Worm (Caenorhabditis elegans) whole organism, young adult: Measurements from ENCODE around the gene rei-2.

Experiments used
- K11D2.4 ChIP-seq: fragments of 200-800 bp; sonication (Bioruptor generic); IDR thresholded peaks from 2 replicates; pipeline ENCODE4 v1.3.6; 2022; ENCODE audit warnings: missing genetic modification reagents, missing genetic modification characterization, missing compliant biosample characterization
- Y79H2A.3 ChIP-seq: fragments of 200-800 bp; sonication (Bioruptor generic); conservative IDR thresholded peaks from 2 replicates; pipeline ENCODE4 v1.3.6; 2022; ENCODE audit warnings: missing genetic modification reagents, missing genetic modification characterization, missing compliant biosample characterization
- ama-1 ChIP-seq, 3 experiments: fragments of 150-350 bp in 1 of 3; sonication (generic microtip) in 2 of 3; optimal IDR thresholded peaks; 2 replicates each; lab custom pipeline; 2014 to 2018; ENCODE audit warnings: missing biosample characterization in 2 of 3, missing genetic modification characterization in 2 of 3, missing genetic modification reagents in 2 of 3
- attf-5 ChIP-seq: fragments of 200-800 bp; sonication (Bioruptor generic); optimal IDR thresholded peaks from 2 replicates; lab custom pipeline; 2018; ENCODE audit warnings: mild to moderate bottlenecking, missing genetic modification characterization, missing compliant biosample characterization
- ccch-3 ChIP-seq: fragments of 200-800 bp; sonication (Bioruptor generic); optimal IDR thresholded peaks from 2 replicates; lab custom pipeline; 2018; ENCODE audit warnings: mild to moderate bottlenecking, missing genetic modification characterization, missing compliant biosample characterization
- ceh-100 ChIP-seq: fragments of 200-800 bp; sonication (Bioruptor generic); IDR thresholded peaks from 2 replicates; pipeline ENCODE4 v1.3.6; 2022; ENCODE audit warnings: missing genetic modification reagents, missing genetic modification characterization, missing compliant biosample characterization
- efl-1 ChIP-seq: fragments of 150-350 bp; optimal IDR thresholded peaks from 2 replicates; lab custom pipeline; 2014; ENCODE audit warnings: missing biosample characterization, missing genetic modification reagents, missing genetic modification characterization
- hsf-1 ChIP-seq: fragments of 200-800 bp; sonication (Bioruptor generic); IDR thresholded peaks from 2 replicates; pipeline ENCODE4 v1.3.6; 2022; ENCODE audit warnings: missing genetic modification reagents, missing genetic modification characterization, missing compliant biosample characterization
- lag-1 ChIP-seq: fragments of 200-800 bp; sonication (Bioruptor generic); IDR thresholded peaks from 2 replicates; pipeline ENCODE4 v1.3.6; 2022; ENCODE audit warnings: missing genetic modification reagents, missing genetic modification characterization, missing compliant biosample characterization
- lin-54 ChIP-seq: fragments of 200-800 bp; sonication (Bioruptor generic); optimal IDR thresholded peaks from 2 replicates; lab custom pipeline; 2018; ENCODE audit warnings: mild to moderate bottlenecking, missing genetic modification characterization, missing compliant biosample characterization
- rcor-1 ChIP-seq: fragments of 200-800 bp; sonication (Bioruptor generic); IDR thresholded peaks from 2 replicates; pipeline ENCODE4 v1.3.6; 2022; ENCODE audit warnings: missing genetic modification reagents, missing genetic modification characterization, missing compliant biosample characterization
- rpc-1 ChIP-seq, 2 experiments: fragments of 150-350 bp in 1 of 2; sonication (generic microtip) in 1 of 2; optimal IDR thresholded peaks; 2 replicates each; lab custom pipeline; 2014 to 2018; ENCODE audit warnings: missing biosample characterization in 1 of 2, missing genetic modification characterization in 1 of 2, missing genetic modification reagents in 1 of 2, missing genotype in 1 of 2
- snpc-4 ChIP-seq, 5 experiments: fragments of 150-350 bp in 1 of 5; sonication (generic microtip) in 4 of 5; optimal IDR thresholded peaks; 2 replicates each; lab custom pipeline; 2014 to 2018; ENCODE audit warnings: missing genetic modification characterization in 5 of 5, missing biosample characterization in 3 of 5, antibody characterized with exemption in 2 of 5, mild to moderate bottlenecking in 2 of 5, missing compliant biosample characterization in 2 of 5, missing genotype in 2 of 5, moderate library complexity in 2 of 5, missing genetic modification reagents in 1 of 5
- ztf-6 ChIP-seq: fragments of 200-800 bp; sonication (Bioruptor generic); IDR thresholded peaks from 2 replicates; pipeline ENCODE4 v1.3.6; 2022; ENCODE audit warnings: missing genetic modification reagents, missing genetic modification characterization, missing compliant biosample characterization

- no peak for TF ChIP-seq ama-1 (optimal IDR thresholded peaks at IDR 0.05; lab: Kevin White, UChicago)
- TF ChIP-seq ama-1 (GFP tag; optimal IDR thresholded peaks at IDR 0.05; lab: Kevin White, UChicago) = no peak
- TF ChIP-seq snpc-4 (GFP tag; optimal IDR thresholded peaks at IDR 0.05; lab: Kevin White, UChicago) = no peak
- TF ChIP-seq snpc-4 (tag; optimal IDR thresholded peaks at IDR 0.05; lab: Kevin White, UChicago) = no peak
- no peak for TF ChIP-seq rcor-1
- no peak for TF ChIP-seq K11D2.4 (GFP tag; lab: Robert Waterston, UW)
- TF ChIP-seq efl-1 = no peak
- no peak for TF ChIP-seq lag-1 (GFP tag; lab: Robert Waterston, UW)
- no peak for TF ChIP-seq ztf-6 (GFP tag; lab: Robert Waterston, UW)
- no peak for TF ChIP-seq ceh-100 (GFP tag; lab: Robert Waterston, UW)
- TF ChIP-seq hsf-1 (GFP tag; lab: Robert Waterston, UW) = no peak
- TF ChIP-seq attf-5 (GFP tag; lab: Kevin White, UChicago) = no peak
- TF ChIP-seq Y79H2A.3 = no peak
- TF ChIP-seq rpc-1 (optimal IDR thresholded peaks at IDR 0.05; lab: Kevin White, UChicago) = no peak
- no peak for TF ChIP-seq rpc-1 (tag; optimal IDR thresholded peaks at IDR 0.05; lab: Kevin White, UChicago)
- no peak for TF ChIP-seq lin-54
- no peak for TF ChIP-seq ccch-3 (GFP tag; lab: Kevin White, UChicago)
These were observed 31.4 kb upstream of the rei-2 start, which contains the start of gene C05D9.7 for ce11 chrX:1119305-1119704.
